Fruit fly (Drosophila melanogaster) ovary, adult (tissue): ENCODE measurements around the gene Rab1.

Experiments used
- CG17801 ChIP-seq: fragments of 200-800 bp; optimal IDR thresholded peaks from 2 replicates; lab custom pipeline; 2019; ENCODE audit warnings: missing biosample characterization, mild to moderate bottlenecking, missing genetic modification characterization, moderate library complexity; ENCODE audit not compliant: partially characterized antibody

The Rab1 gene

DNA sequence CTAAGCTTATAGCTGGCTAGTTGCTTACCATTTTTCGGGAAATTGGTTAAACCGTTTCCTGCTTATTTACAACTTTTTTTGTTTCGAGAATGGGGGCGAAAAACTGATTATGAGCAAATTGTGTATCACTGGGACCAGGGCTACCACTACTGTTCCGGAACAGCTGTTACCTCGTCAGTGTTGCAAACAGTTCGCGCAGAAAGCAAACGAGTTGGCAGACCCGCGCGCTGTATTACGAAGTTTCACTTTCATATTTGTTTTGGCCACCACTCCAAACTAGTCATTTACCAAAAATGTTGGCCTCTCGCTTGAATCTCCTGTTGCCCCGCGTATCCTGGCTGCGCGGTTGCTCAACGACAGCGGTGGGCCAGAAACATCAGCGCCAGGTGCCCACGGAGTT lies 1.1 kb upstream of the Rab1 start, which contains the start of the genes AP-2sigma and Idi:
TSS of gene AP-2sigma (minus strand) at position 153 of the 400 bp plus-strand sequence.
TSS of gene Idi (plus strand) at position 204 of the 400 bp plus-strand sequence.
- TF ChIP-seq CG17801 (GFP tag; lab: Kevin White, UChicago): peak; percentile 13

- TF ChIP-seq CG17801 (GFP tag; lab: Kevin White, UChicago): no peak
These were observed 818 bp downstream of the Rab1 start for dm6 chr3R:21267972-21268512.

- TF ChIP-seq CG17801 (GFP tag; lab: Kevin White, UChicago): no peak
These were observed 5.7 kb downstream of the Rab1 start for dm6 chr3R:21263177-21263576.

DNA sequence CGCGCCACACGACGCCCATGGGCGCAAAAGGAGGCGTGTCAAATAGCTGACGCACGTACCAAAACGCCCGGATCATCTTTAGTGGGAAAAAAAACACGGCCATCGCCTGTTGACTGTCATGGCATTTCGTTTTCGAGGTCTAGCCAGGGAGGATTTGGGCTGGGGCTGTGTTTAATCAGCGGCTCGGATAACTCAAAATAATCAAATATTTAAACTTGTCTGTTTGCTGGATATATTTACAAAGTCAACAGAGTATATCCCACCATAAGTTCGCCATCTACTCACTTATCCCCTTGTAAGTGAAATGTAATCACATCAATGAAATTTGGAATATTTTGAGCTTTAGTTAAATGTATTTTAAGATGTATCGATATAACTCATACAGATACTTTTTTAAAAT lies 8.1 kb downstream of the Rab1 start:
- no peak for TF ChIP-seq CG17801 (GFP tag; lab: Kevin White, UChicago)

dm6 chr3R:21254296-21254695 lies 14.6 kb downstream of the Rab1 start:
- no peak for TF ChIP-seq CG17801 (GFP tag; lab: Kevin White, UChicago)

dm6 chr3R:21252478-21252877 lies 16.4 kb downstream of the Rab1 start:
- TF ChIP-seq CG17801 (GFP tag; lab: Kevin White, UChicago): no peak

dm6 chr3R:21246492-21247061 lies 22.3 kb downstream of the Rab1 start, which contains the start of gene ETHR:
Gene ETHR, plus strand, starts transcription at chr3R:21247011.
- no peak for TF ChIP-seq CG17801 (GFP tag; lab: Kevin White, UChicago)

DNA sequence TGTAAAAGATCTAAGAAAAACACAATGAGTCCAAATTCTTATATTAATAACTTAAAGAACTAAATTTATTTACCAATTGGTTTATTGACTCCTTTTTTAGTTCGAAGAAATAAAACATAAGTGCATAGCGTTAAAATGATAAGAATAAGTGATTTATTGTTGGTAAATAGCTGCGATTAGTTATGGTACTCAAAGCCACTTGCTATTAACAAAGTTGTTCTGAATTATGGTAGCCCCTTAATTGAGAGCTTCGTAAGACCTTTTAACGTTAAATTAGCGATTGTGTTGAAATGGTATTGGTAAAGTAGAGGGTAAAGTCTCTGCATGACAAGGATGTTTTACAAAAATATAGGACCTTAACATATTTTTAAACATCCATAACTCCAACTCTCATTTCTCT lies 23.0 kb downstream of the Rab1 start:
- TF ChIP-seq CG17801 (GFP tag; lab: Kevin White, UChicago): no peak

DNA sequence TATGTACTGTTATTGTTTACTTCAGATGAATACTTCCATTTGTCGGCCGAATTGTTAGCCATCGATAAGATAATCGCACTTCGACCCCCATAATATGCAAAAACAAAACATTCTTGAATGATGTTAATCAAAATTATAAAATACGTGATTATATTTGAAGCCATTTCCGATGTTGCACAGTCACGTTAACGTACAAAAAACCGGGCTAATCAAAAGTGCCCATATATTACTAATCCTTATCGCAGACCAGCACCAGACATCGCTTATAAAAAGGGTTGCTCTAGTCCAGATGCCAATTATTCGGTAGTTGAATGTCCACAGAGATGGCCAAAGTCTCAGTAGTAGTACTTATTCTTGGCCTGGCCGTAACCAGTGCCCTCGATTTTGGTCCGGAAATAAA lies 26.5 kb downstream of the Rab1 start, which contains the start of gene CG5892:
TSS of gene CG5892 (plus strand) at position 301 of the 400 bp plus-strand sequence.
- no peak for TF ChIP-seq CG17801 (GFP tag; lab: Kevin White, UChicago)

dm6 chr3R:21241332-21241731 lies 27.5 kb downstream of the Rab1 start:
- no peak for TF ChIP-seq CG17801 (GFP tag; lab: Kevin White, UChicago)

DNA sequence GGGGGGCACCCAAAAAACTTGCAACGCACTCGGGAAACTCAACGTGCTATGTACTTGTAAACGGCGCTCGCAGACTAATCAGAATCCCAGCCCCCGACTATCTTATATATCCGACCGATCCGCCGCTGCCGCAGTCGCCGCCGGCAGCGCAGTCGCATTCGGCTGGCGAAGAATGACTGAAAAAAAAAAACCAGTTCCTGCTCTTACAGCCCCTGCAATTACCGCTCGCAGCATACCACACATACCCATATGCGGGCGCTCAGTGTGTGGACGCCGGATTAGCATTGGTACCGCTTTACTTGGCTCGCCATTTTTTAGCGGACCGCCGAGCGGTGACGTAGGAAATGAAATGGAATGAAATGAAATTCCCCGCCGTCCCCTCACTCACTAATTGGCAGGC lies 31.8 kb downstream of the Rab1 start, which contains the start of gene e:
TSS of gene e (minus strand) at position 79 of the 400 bp plus-strand sequence.
- TF ChIP-seq CG17801 (GFP tag; lab: Kevin White, UChicago): no peak

DNA sequence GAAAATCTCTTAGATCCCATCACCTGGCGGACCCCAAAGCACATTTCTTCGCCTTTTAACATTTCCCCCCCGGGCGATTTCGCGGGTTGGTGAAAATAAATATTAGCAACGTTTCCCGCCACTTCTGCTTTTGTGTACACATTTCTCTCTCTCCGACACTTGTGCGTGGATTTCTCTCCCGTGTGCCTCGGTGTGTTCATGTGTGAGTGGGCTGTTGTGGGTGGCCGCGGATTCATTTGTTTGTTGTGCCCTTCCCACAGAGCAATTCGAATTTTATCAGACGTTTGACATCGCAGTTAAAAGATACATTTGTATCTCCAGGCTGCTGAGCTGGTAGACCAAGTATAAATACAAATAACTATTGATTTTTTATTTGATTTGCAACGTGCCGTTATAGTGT lies 44.6 kb downstream of the Rab1 start:
- TF ChIP-seq CG17801 (GFP tag; lab: Kevin White, UChicago): peak; percentile 14

dm6 chr3R:21223453-21224057 lies 45.3 kb downstream of the Rab1 start, which contains the start of the genes CG3337 and Nelf-A:
Gene CG3337, minus strand, starts transcription at chr3R:21223584.
Gene Nelf-A, plus strand, starts transcription at chr3R:21223704.
- peak; percentile 59 for TF ChIP-seq CG17801 (GFP tag; lab: Kevin White, UChicago)

- peak; percentile 41 for TF ChIP-seq CG17801 (GFP tag; lab: Kevin White, UChicago)
These were observed 50.1 kb downstream of the Rab1 start, which contains the start of the genes Smyd5 and Oga for dm6 chr3R:21218733-21219165. Gene Smyd5, minus strand, starts transcription at chr3R:21218791. Gene Oga, plus strand, starts transcription at chr3R:21219077.
